Fruit fly (Drosophila melanogaster) Kc167 (cell line): Measurements from ENCODE around the gene CG11670.

Experiments used
- Myc ChIP-seq: fragments of >200 bp; optimal IDR thresholded peaks from 2 replicates; lab custom pipeline; 2017; ENCODE audit warnings: missing external identifiers
- Sin3A ChIP-seq: fragments of >200 bp; optimal IDR thresholded peaks from 2 replicates; lab custom pipeline; 2018; ENCODE audit warnings: missing external identifiers
- psq ChIP-seq: fragments of >200 bp; optimal IDR thresholded peaks from 2 replicates; lab custom pipeline; 2017; ENCODE audit warnings: missing external identifiers

- TF ChIP-seq psq (lab: Kevin White, UChicago): no peak
- TF ChIP-seq Myc (lab: Kevin White, UChicago): no peak
- TF ChIP-seq Sin3A (lab: Kevin White, UChicago): no peak
Observed at dm6 chr3R:13068022-13068421, 26.2 kb downstream of the CG11670 start.
